Fruit fly (Drosophila melanogaster) whole organism, embryonic: Measurements from ENCODE around the gene CG34454.

Experiments used
- CG10147 ChIP-seq: fragments of 200-800 bp; sonication (Bioruptor generic); optimal IDR thresholded peaks from 2 replicates; lab custom pipeline; 2019; ENCODE audit warnings: missing biosample characterization, mild to moderate bottlenecking, missing genetic modification characterization, moderate library complexity
- CG11695 ChIP-seq: fragments of 200-800 bp; sonication (Bioruptor generic); IDR thresholded peaks from 3 replicates; pipeline ENCODE4 v1.3.6; 2022; ENCODE audit warnings: missing biosample characterization, missing genetic modification characterization
- CG11723 ChIP-seq: fragments of 200-800 bp; sonication (Bioruptor generic); optimal IDR thresholded peaks from 2 replicates; lab custom pipeline; 2017; ENCODE audit warnings: missing biosample characterization, mild to moderate bottlenecking, missing genetic modification characterization
- CG12744 ChIP-seq: fragments of 200-800 bp; sonication (Bioruptor generic); optimal IDR thresholded peaks from 2 replicates; lab custom pipeline; 2016; ENCODE audit warnings: missing biosample characterization, missing genetic modification characterization
- CG13123 ChIP-seq: fragments of 200-800 bp; sonication (Bioruptor generic); optimal IDR thresholded peaks from 2 replicates; lab custom pipeline; 2016; ENCODE audit warnings: missing biosample characterization, missing genetic modification characterization
- CG17802 ChIP-seq: fragments of 200-800 bp; sonication (Bioruptor generic); optimal IDR thresholded peaks from 2 replicates; lab custom pipeline; 2018; ENCODE audit warnings: missing biosample characterization, mild to moderate bottlenecking, missing genetic modification characterization, moderate library complexity
- CG18011 ChIP-seq: fragments of 200-800 bp; sonication (Bioruptor generic); optimal IDR thresholded peaks from 2 replicates; lab custom pipeline; 2017; ENCODE audit warnings: missing biosample characterization, missing genetic modification characterization, mild to moderate bottlenecking, moderate library complexity, missing genotype
- CG32772 ChIP-seq: fragments of 200-800 bp; sonication (Bioruptor generic); IDR thresholded peaks from 2 replicates; pipeline ENCODE4 v1.3.6; 2022; ENCODE audit warnings: missing biosample characterization, missing genetic modification characterization
- CG3726 ChIP-seq: fragments of 200-800 bp; sonication (Bioruptor generic); IDR thresholded peaks from 3 replicates; pipeline ENCODE4, ENCODE4 v1.3.6; 2022; ENCODE audit warnings: missing biosample characterization, missing genetic modification characterization
- CG6272 ChIP-seq: fragments of 200-800 bp; sonication (Bioruptor generic); IDR thresholded peaks from 2 replicates; pipeline ENCODE4 v1.3.6; 2022; ENCODE audit warnings: missing biosample characterization, missing genetic modification characterization
- CG7556 ChIP-seq: fragments of 200-800 bp; sonication (Bioruptor generic); optimal IDR thresholded peaks from 2 replicates; lab custom pipeline; 2017; ENCODE audit warnings: missing biosample characterization, mild to moderate bottlenecking, missing genetic modification characterization
- E2f2 ChIP-seq: fragments of 200-800 bp; sonication (Bioruptor generic); IDR thresholded peaks from 2 replicates; pipeline ENCODE4 v1.3.6; 2022; ENCODE audit warnings: missing biosample characterization, missing genetic modification characterization
- Fer2 ChIP-seq: fragments of 200-800 bp; sonication (Bioruptor generic); optimal IDR thresholded peaks from 2 replicates; lab custom pipeline; 2018; ENCODE audit warnings: missing biosample characterization, mild to moderate bottlenecking, missing genetic modification characterization, moderate library complexity
- Fer3 ChIP-seq: fragments of 200-800 bp; sonication (Bioruptor generic); optimal IDR thresholded peaks from 2 replicates; lab custom pipeline; 2018; ENCODE audit warnings: missing biosample characterization, mild to moderate bottlenecking, missing genetic modification characterization, moderate library complexity
- Gug ChIP-seq: fragments of 200-800 bp; sonication (Bioruptor generic); IDR thresholded peaks from 4 replicates; pipeline ENCODE4 v1.3.6; 2022; ENCODE audit warnings: missing biosample characterization, missing genetic modification characterization
- HLH4C ChIP-seq: fragments of 200-800 bp; sonication (Bioruptor generic); IDR thresholded peaks from 3 replicates; pipeline ENCODE4 v1.3.6; 2022; ENCODE audit warnings: missing biosample characterization, missing genetic modification characterization; ENCODE audit not compliant: partially characterized antibody
- Jarid2 ChIP-seq: fragments of 200-800 bp; sonication (Bioruptor generic); optimal IDR thresholded peaks from 3 replicates; lab custom pipeline; 2017; ENCODE audit warnings: mild to moderate bottlenecking, missing biosample characterization, missing genetic modification reagents, missing genetic modification characterization
- Kr ChIP-seq: fragments of 200-800 bp; sonication (Bioruptor generic); optimal IDR thresholded peaks from 2 replicates; lab custom pipeline; 2017; ENCODE audit warnings: missing biosample characterization, mild to moderate bottlenecking, missing genetic modification characterization
- Lhr ChIP-seq: fragments of 200-800 bp; sonication (Bioruptor generic); optimal IDR thresholded peaks from 3 replicates; lab custom pipeline; 2017; ENCODE audit warnings: mild to moderate bottlenecking, missing biosample characterization, missing genetic modification reagents, missing genetic modification characterization
- MTF-1 ChIP-seq: fragments of 200-800 bp; sonication (Bioruptor generic); optimal IDR thresholded peaks from 2 replicates; lab custom pipeline; 2018; ENCODE audit warnings: missing biosample characterization, mild to moderate bottlenecking, missing genetic modification characterization, borderline replicate concordance
- Oli ChIP-seq: fragments of 200-800 bp; sonication (Bioruptor generic); optimal IDR thresholded peaks from 2 replicates; lab custom pipeline; 2018; ENCODE audit warnings: missing biosample characterization, mild to moderate bottlenecking, missing genetic modification characterization, moderate library complexity
- Sox102F ChIP-seq: fragments of 200-800 bp; sonication (Bioruptor generic); optimal IDR thresholded peaks from 2 replicates; lab custom pipeline; 2018; ENCODE audit warnings: missing biosample characterization, mild to moderate bottlenecking, missing genetic modification characterization, moderate library complexity
- Stat92E ChIP-seq, 3 experiments: fragments of >200 bp in 2 of 3; fragments of 200-800 bp in 1 of 3; sonication (Bioruptor generic) in 1 of 3; optimal IDR thresholded peaks; 2 replicates each; lab custom pipeline; 2017 to 2019; ENCODE audit warnings: missing biosample characterization in 3 of 3, missing genetic modification characterization in 3 of 3, mild to moderate bottlenecking in 1 of 3, moderate library complexity in 1 of 3
- Usf ChIP-seq: fragments of 200-800 bp; sonication (Bioruptor generic); optimal IDR thresholded peaks from 2 replicates; lab custom pipeline; 2017; ENCODE audit warnings: missing genotype, missing biosample characterization, missing genetic modification characterization
- ab ChIP-seq: fragments of 200-800 bp; sonication (Bioruptor generic); optimal IDR thresholded peaks from 2 replicates; lab custom pipeline; 2016; ENCODE audit warnings: missing biosample characterization, missing genetic modification characterization
- abd-A ChIP-seq: fragments of 200-800 bp; sonication (Bioruptor generic); optimal IDR thresholded peaks from 3 replicates; lab custom pipeline; 2019; ENCODE audit warnings: missing biosample characterization, mild to moderate bottlenecking, missing genetic modification characterization, moderate library complexity
- ac ChIP-seq: fragments of 200-800 bp; sonication (Bioruptor generic); optimal IDR thresholded peaks from 3 replicates; lab custom pipeline; 2017; ENCODE audit warnings: missing biosample characterization, mild to moderate bottlenecking, missing genetic modification characterization
- bab2 ChIP-seq: fragments of 200-800 bp; sonication (Bioruptor generic); optimal IDR thresholded peaks from 2 replicates; lab custom pipeline; 2016; ENCODE audit warnings: missing biosample characterization, missing genetic modification characterization
- bbx ChIP-seq: fragments of 200-800 bp; sonication (Bioruptor generic); IDR thresholded peaks from 2 replicates; pipeline ENCODE4 v1.3.6; 2022; ENCODE audit warnings: missing biosample characterization, missing genetic modification characterization; ENCODE audit not compliant: partially characterized antibody
- cg ChIP-seq: fragments of 200-800 bp; sonication (Bioruptor generic); optimal IDR thresholded peaks from 3 replicates; lab custom pipeline; 2019; ENCODE audit warnings: missing biosample characterization, mild to moderate bottlenecking, missing genetic modification characterization, moderate library complexity
- chinmo ChIP-seq: fragments of 200-800 bp; sonication (Bioruptor generic); IDR thresholded peaks from 4 replicates; pipeline ENCODE4 v1.3.6; 2022; ENCODE audit warnings: missing biosample characterization, missing genetic modification characterization; ENCODE audit not compliant: partially characterized antibody
- ci ChIP-seq: fragments of 200-800 bp; sonication (Bioruptor generic); IDR thresholded peaks from 3 replicates; pipeline ENCODE4 v1.3.6; 2022; ENCODE audit warnings: missing biosample characterization, missing genetic modification characterization
- en ChIP-seq: fragments of 200-800 bp; sonication (Bioruptor generic); optimal IDR thresholded peaks from 2 replicates; lab custom pipeline; 2016; ENCODE audit warnings: missing biosample characterization, missing genetic modification characterization
- gcm ChIP-seq: fragments of 200-800 bp; sonication (Bioruptor generic); optimal IDR thresholded peaks from 2 replicates; lab custom pipeline; 2019; ENCODE audit warnings: missing biosample characterization, mild to moderate bottlenecking, missing genetic modification characterization, moderate library complexity
- gsb ChIP-seq: fragments of 200-800 bp; sonication (Bioruptor generic); IDR thresholded peaks from 2 replicates; pipeline ENCODE4 v1.3.6; 2022; ENCODE audit warnings: missing biosample characterization, missing genetic modification characterization
- ham ChIP-seq: fragments of 200-800 bp; sonication (Bioruptor generic); IDR thresholded peaks from 2 replicates; pipeline ENCODE4 v1.3.6; 2022; ENCODE audit warnings: missing biosample characterization, missing genetic modification characterization
- pho ChIP-seq: fragments of 200-800 bp; sonication (Bioruptor generic); optimal IDR thresholded peaks from 2 replicates; lab custom pipeline; 2016; ENCODE audit warnings: missing biosample characterization, missing genetic modification characterization
- run ChIP-seq: fragments of 200-800 bp; sonication (Bioruptor generic); optimal IDR thresholded peaks from 3 replicates; lab custom pipeline; 2018; ENCODE audit warnings: missing biosample characterization, mild to moderate bottlenecking, missing genetic modification characterization
- schlank ChIP-seq: fragments of 200-800 bp; sonication (Bioruptor generic); optimal IDR thresholded peaks from 2 replicates; lab custom pipeline; 2018; ENCODE audit warnings: missing biosample characterization, mild to moderate bottlenecking, missing genetic modification characterization
- slp2 ChIP-seq: fragments of 200-800 bp; sonication (Bioruptor generic); optimal IDR thresholded peaks from 2 replicates; lab custom pipeline; 2016; ENCODE audit warnings: missing biosample characterization, missing genetic modification characterization
- tgo ChIP-seq: fragments of 200-800 bp; sonication (Bioruptor generic); IDR thresholded peaks from 3 replicates; pipeline ENCODE4 v1.3.6; 2022; ENCODE audit warnings: missing biosample characterization, missing genetic modification characterization
- toy ChIP-seq: fragments of 200-800 bp; sonication (Bioruptor generic); IDR thresholded peaks from 2 replicates; pipeline ENCODE4 v1.3.6; 2022; ENCODE audit warnings: missing biosample characterization, missing genetic modification characterization
- ttk ChIP-seq: fragments of 200-800 bp; sonication (Bioruptor generic); IDR thresholded peaks from 2 replicates; pipeline ENCODE4 v2.1.2; 2022; ENCODE audit warnings: missing biosample characterization, missing genetic modification characterization
- unc-4 ChIP-seq: fragments of 200-800 bp; sonication (Bioruptor generic); IDR thresholded peaks from 2 replicates; pipeline ENCODE4 v1.3.6; 2022; ENCODE audit warnings: missing biosample characterization, missing genetic modification characterization; ENCODE audit not compliant: partially characterized antibody
- usp ChIP-seq: fragments of >200 bp; optimal IDR thresholded peaks from 2 replicates; lab custom pipeline; 2017; ENCODE audit warnings: missing biosample characterization, missing genetic modification characterization
- vfl ChIP-seq: fragments of 200-800 bp; sonication (Bioruptor generic); optimal IDR thresholded peaks from 2 replicates; lab custom pipeline; 2016; ENCODE audit warnings: missing biosample characterization, missing genetic modification characterization
- vnd ChIP-seq: fragments of 200-800 bp; sonication (Bioruptor generic); IDR thresholded peaks from 3 replicates; pipeline ENCODE4 v1.3.6; 2022; ENCODE audit warnings: missing biosample characterization, missing genetic modification characterization; ENCODE audit not compliant: partially characterized antibody

CG34454 gene

DNA sequence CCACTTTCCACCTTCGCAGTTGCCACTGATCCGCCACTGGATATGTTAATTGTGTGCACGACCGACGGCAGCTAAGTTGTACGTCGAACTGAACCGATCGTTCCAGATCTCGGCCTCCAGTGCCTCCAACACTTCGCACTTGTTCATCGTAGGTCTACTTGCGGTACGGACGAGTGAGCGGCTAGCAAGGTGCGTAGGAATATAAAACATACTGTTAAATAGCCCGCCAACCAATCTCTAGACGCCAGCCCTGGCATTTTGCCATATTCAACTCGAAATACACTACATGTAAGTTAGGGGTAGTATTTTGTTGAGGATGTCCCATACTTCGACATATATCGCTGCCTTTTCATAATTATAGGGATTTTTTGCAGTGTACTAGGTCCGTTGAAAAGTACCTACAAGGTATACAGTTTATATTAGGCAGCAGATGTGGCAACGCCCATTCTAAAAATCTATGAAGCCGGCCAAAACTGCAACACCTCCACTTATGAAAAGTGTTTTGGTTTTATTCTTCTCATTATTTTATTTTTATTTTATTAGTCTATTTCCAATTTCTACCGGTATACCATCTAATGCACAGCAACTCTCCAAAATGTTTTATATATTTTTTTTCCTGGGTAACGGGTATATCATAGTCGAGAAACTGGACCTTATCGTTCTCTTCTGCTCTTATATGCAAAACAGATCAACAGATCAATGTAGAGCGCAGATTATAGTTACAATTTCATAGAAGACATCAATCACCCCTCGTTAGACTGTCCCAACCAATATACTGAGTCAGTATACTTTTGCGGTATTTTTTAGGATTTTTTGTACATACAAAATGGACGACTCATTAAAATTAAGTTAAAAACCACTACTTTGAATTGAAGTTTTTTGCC is 8.9 kb downstream of the CG34454 start, which contains the start of the genes pyx and CG33229 (continued):
- TF ChIP-seq E2f2, result peak; percentile 93
- TF ChIP-seq CG10147 (GFP tag; lab: Kevin White, UChicago), result peak; percentile 92
- TF ChIP-seq abd-A, result no peak
- TF ChIP-seq ci (GFP tag; lab: Robert Waterston, UW), result peak; percentile 64
- no peak for TF ChIP-seq chinmo (GFP tag; lab: Robert Waterston, UW)
- TF ChIP-seq Jarid2, result peak; percentile 27
- TF ChIP-seq Gug, result peak; percentile 83
- no peak for TF ChIP-seq Stat92E (GFP tag; optimal IDR thresholded peaks at IDR 0.05; lab: Kevin White, UChicago)
- no peak for TF ChIP-seq vnd (GFP tag; lab: Robert Waterston, UW)
- peak; percentile 55; the same call in 1 of the 2 replicates for TF ChIP-seq toy (GFP tag; lab: Robert Waterston, UW)
- TF ChIP-seq gsb (GFP tag; lab: Robert Waterston, UW), result peak; percentile 75
- TF ChIP-seq schlank (tag; lab: Kevin White, UChicago), result peak; percentile 73
- TF ChIP-seq Fer3 (tag; lab: Kevin White, UChicago), result peak; percentile 86
- TF ChIP-seq run (tag; lab: Kevin White, UChicago), result no peak
- TF ChIP-seq bab2 (GFP tag; lab: Kevin White, UChicago), result peak; percentile 87
- peak; percentile 86 for TF ChIP-seq Usf
- peak; percentile 75 for TF ChIP-seq ab (GFP tag; lab: Kevin White, UChicago)
- TF ChIP-seq MTF-1 (GFP tag; lab: Kevin White, UChicago), result no peak
- TF ChIP-seq CG18011 (GFP tag; lab: Kevin White, UChicago), result peak; percentile 57
- TF ChIP-seq slp2 (GFP tag; lab: Kevin White, UChicago), result peak; percentile 69
- TF ChIP-seq CG32772 (GFP tag; lab: Robert Waterston, UW), result peak; percentile 74; the same call in 1 of the 2 replicates
- TF ChIP-seq CG6272 (GFP tag; lab: Robert Waterston, UW), result peak; percentile 77
- TF ChIP-seq Kr (GFP tag; lab: Kevin White, UChicago), result no peak
- peak; percentile 69; the same call in 1 of the 3 replicates for TF ChIP-seq CG11695 (GFP tag; lab: Robert Waterston, UW)
- TF ChIP-seq en (GFP tag; lab: Kevin White, UChicago), result peak; percentile 36
- peak; percentile 90 for TF ChIP-seq pho (GFP tag; lab: Kevin White, UChicago)
- TF ChIP-seq CG13123 (GFP tag; lab: Kevin White, UChicago), result peak; percentile 79
- TF ChIP-seq CG3726 (GFP tag; lab: Robert Waterston, UW), result 0 out of 3 replicates have a peak, but pooled peaks have one; percentile 56
- peak; percentile 78 for TF ChIP-seq Sox102F (GFP tag; lab: Kevin White, UChicago)
- peak; percentile 76 for TF ChIP-seq CG7556
- 0 out of 2 replicates have a peak, but pooled peaks have one; percentile 27 for TF ChIP-seq unc-4 (GFP tag; lab: Robert Waterston, UW)
- TF ChIP-seq bbx, result no peak
- peak; percentile 66 for TF ChIP-seq ttk (GFP tag; lab: Robert Waterston, UW)
- TF ChIP-seq HLH4C (GFP tag; lab: Robert Waterston, UW), result 0 out of 3 replicates have a peak, but pooled peaks have one; percentile 46
- peak; percentile 47 for TF ChIP-seq gcm (GFP tag; lab: Kevin White, UChicago)
- no peak for TF ChIP-seq usp
- peak; percentile 31 for TF ChIP-seq Lhr (GFP tag; lab: Kevin White, UChicago)
- peak; percentile 87 for TF ChIP-seq Oli (tag; lab: Kevin White, UChicago)
- peak; percentile 85 for TF ChIP-seq vfl
- peak; percentile 35 for TF ChIP-seq CG17802
- peak; percentile 18; the same call in 1 of the 2 replicates for TF ChIP-seq ham (GFP tag; lab: Robert Waterston, UW)
- no peak for TF ChIP-seq cg (GFP tag; lab: Kevin White, UChicago)
- peak; percentile 76 for TF ChIP-seq Fer2
- TF ChIP-seq CG12744 (GFP tag; lab: Kevin White, UChicago), result peak; percentile 75
- TF ChIP-seq tgo (GFP tag; lab: Robert Waterston, UW), result peak; percentile 86
- TF ChIP-seq ac (GFP tag; lab: Kevin White, UChicago), result no peak
- peak; percentile 62 for TF ChIP-seq CG11723 (GFP tag; lab: Kevin White, UChicago)
